Worm (Caenorhabditis elegans) whole organism, late embryonic: ENCODE measurements around the gene ife-4.
A peak's percentile ranks its signal among the peaks of the same experiment; 100 is the strongest.

ENCODE experiments used
- K09A11.1 ChIP-seq: sonication (generic microtip); optimal IDR thresholded peaks from 2 replicates; lab custom pipeline; 2017; ENCODE audit warnings: antibody characterized with exemption, mild to moderate bottlenecking, missing genetic modification characterization, missing compliant biosample characterization; ENCODE audit not compliant: insufficient read depth
- ama-1 ChIP-seq: fragments of 150-350 bp; optimal IDR thresholded peaks from 2 replicates; lab custom pipeline; 2014
- dmd-4 ChIP-seq: sonication (generic microtip); optimal IDR thresholded peaks from 2 replicates; lab custom pipeline; 2016; ENCODE audit warnings: borderline replicate concordance, missing genetic modification characterization, missing compliant biosample characterization
- fkh-10 ChIP-seq: fragments of 150-350 bp; optimal IDR thresholded peaks from 2 replicates; lab custom pipeline; 2014; ENCODE audit warnings: missing biosample characterization, missing genetic modification reagents, missing genetic modification characterization
- hlh-13 ChIP-seq: fragments of 200-800 bp; sonication (Bioruptor generic); optimal IDR thresholded peaks from 2 replicates; lab custom pipeline; 2018; ENCODE audit warnings: mild to moderate bottlenecking, missing genetic modification characterization, missing compliant biosample characterization
- nfya-1 ChIP-seq: sonication (generic microtip); optimal IDR thresholded peaks from 2 replicates; lab custom pipeline; 2017; ENCODE audit warnings: missing genetic modification characterization, mild to moderate bottlenecking, missing compliant biosample characterization, antibody characterized with exemption, moderate library complexity
- pax-1 ChIP-seq: fragments of 150-350 bp; optimal IDR thresholded peaks from 2 replicates; lab custom pipeline; 2014; ENCODE audit warnings: missing biosample characterization, missing genetic modification characterization
- pha-4 ChIP-seq: fragments of 150-350 bp; optimal IDR thresholded peaks from 2 replicates; lab custom pipeline; 2018; ENCODE audit warnings: missing biosample characterization, missing genetic modification reagents, missing genetic modification characterization
- sdc-2 ChIP-seq: sonication (generic microtip); optimal IDR thresholded peaks from 2 replicates; lab custom pipeline; 2016; ENCODE audit warnings: missing genotype, missing genetic modification characterization, missing compliant biosample characterization
- ztf-16 ChIP-seq: sonication (generic microtip); optimal IDR thresholded peaks from 2 replicates; lab custom pipeline; 2017; ENCODE audit warnings: missing genetic modification characterization, missing compliant biosample characterization

DNA sequence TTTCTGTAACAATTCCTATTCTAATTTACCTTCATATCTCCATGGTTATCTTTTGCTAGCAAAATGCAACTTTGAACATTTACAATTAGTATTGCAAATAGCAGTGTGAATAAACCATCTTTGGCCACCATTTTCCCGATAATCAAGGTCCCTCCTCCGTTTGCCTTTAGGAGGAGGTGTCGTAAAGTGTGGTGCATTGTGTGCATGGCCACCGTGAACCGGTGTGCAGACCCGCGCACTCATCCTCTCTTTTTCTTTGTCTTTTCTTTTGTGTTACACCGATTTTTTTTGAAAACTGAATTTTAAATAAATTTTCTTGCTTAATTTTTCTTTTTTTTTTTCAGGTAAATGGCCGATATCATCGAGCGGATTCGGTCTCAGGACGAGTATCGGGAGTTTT lies 7.2 kb upstream of the ife-4 start, which contains the start of the genes pigx-1 and rme-6:
- no peak for TF ChIP-seq K09A11.1 (tag; lab: Kevin White, UChicago)
- TF ChIP-seq dmd-4, result no peak
- no peak for TF ChIP-seq sdc-2 (tag; lab: Kevin White, UChicago)
- TF ChIP-seq hlh-13 (GFP tag; lab: Kevin White, UChicago), result no peak
- no peak for TF ChIP-seq ama-1 (lab: Kevin White, UChicago)
- no peak for TF ChIP-seq pax-1
- TF ChIP-seq ztf-16 (tag; lab: Kevin White, UChicago), result no peak
- TF ChIP-seq pha-4 (tag; lab: Kevin White, UChicago), result no peak
- TF ChIP-seq nfya-1, result peak; percentile 24
- no peak for TF ChIP-seq fkh-10 (GFP tag; lab: Kevin White, UChicago)
